ENCODE assay signal across 1 fruit fly cellular context in genomic region chr3L:3060054-3060979, dm6.
TF ChIP-seq lines count a peak whose summit lies in the region.

No protein-coding gene starts in this region.

TF ChIP-seq in whole organism, embryonic, 481 proteins besides CTCF, POLR2A, EP300 and RAD21 (continued from another document and continues in another):
- TF ChIP-seq CG15479 (GFP tag; optimal IDR thresholded peaks at IDR 0.05; lab: Kevin White, UChicago) (peak; percentile 6), inv (GFP tag; IDR thresholded peaks at IDR 0.05; lab: Robert Waterston, UW; ENCODE audit: partially characterized antibody) (no peak), CG12104 (GFP tag; optimal IDR thresholded peaks at IDR 0.05; lab: Kevin White, UChicago) (peak; percentile 96), CG4360 (GFP tag; IDR thresholded peaks at IDR 0.05; lab: Robert Waterston, UW) (peak; percentile 91), CG14014 (GFP tag; IDR thresholded peaks at IDR 0.05; lab: Robert Waterston, UW) (peak; percentile 99), toy (GFP tag; IDR thresholded peaks at IDR 0.05; lab: Robert Waterston, UW) (peak; percentile 98), CG34224 (GFP tag; IDR thresholded peaks at IDR 0.05; lab: Robert Waterston, UW; ENCODE audit: partially characterized antibody) (0 out of 3 replicates have a peak, but pooled peaks have one; percentile 12), CG31441 (GFP tag; IDR thresholded peaks at IDR 0.05; lab: Robert Waterston, UW) (peak; percentile 95), CG9797 (GFP tag; optimal IDR thresholded peaks at IDR 0.05; lab: Kevin White, UChicago) (peak; percentile 37), Dip3 (GFP tag; optimal IDR thresholded peaks at IDR 0.05; lab: Kevin White, UChicago) (peak; percentile 99), vfl (GFP tag; optimal IDR thresholded peaks at IDR 0.05; lab: Kevin White, UChicago) (peak; percentile 98), Med (GFP tag; lab: Kevin White, UChicago) (peak; percentile 100), al (GFP tag; IDR thresholded peaks at IDR 0.05; lab: Robert Waterston, UW) (peak; percentile 99), Sry-δ (GFP tag; optimal IDR thresholded peaks at IDR 0.05; lab: Kevin White, UChicago) (peak; percentile 76), pzg (GFP tag; optimal IDR thresholded peaks at IDR 0.05; lab: Kevin White, UChicago) (peak; percentile 35), gcm2 (GFP tag; optimal IDR thresholded peaks at IDR 0.05; lab: Kevin White, UChicago) (peak; percentile 98), Atf-2 (GFP tag; optimal IDR thresholded peaks at IDR 0.05; lab: Kevin White, UChicago) (peak; percentile 98), otp (GFP tag; IDR thresholded peaks at IDR 0.05; lab: Robert Waterston, UW) (peak; percentile 100), nerfin-1 (tag; optimal IDR thresholded peaks at IDR 0.05; lab: Kevin White, UChicago) (peak; percentile 94), CG33213 (GFP tag; optimal IDR thresholded peaks at IDR 0.05; lab: Kevin White, UChicago) (peak; percentile 99), disco-r (GFP tag; optimal IDR thresholded peaks at IDR 0.05; lab: Kevin White, UChicago) (peak; percentile 96), yki (optimal IDR thresholded peaks at IDR 0.05; lab: Kevin White, UChicago) (no peak), bsh (GFP tag; optimal IDR thresholded peaks at IDR 0.05; lab: Kevin White, UChicago) (peak; percentile 96 to 97), gsb-n (tag; optimal IDR thresholded peaks at IDR 0.05; lab: Kevin White, UChicago) (peak; percentile 93), fru (optimal IDR thresholded peaks at IDR 0.05; lab: Kevin White, UChicago) (no peak), D19A (tag; optimal IDR thresholded peaks at IDR 0.05; lab: Kevin White, UChicago) (peak; percentile 91), zen2 (GFP tag; IDR thresholded peaks at IDR 0.05; lab: Robert Waterston, UW; ENCODE audit: partially characterized antibody) (no peak), ttk (GFP tag; IDR thresholded peaks at IDR 0.05; lab: Robert Waterston, UW) (peak; percentile 99), dati (GFP tag; IDR thresholded peaks at IDR 0.05; lab: Robert Waterston, UW) (peak; percentile 97), CG10209 (GFP tag; optimal IDR thresholded peaks at IDR 0.05; lab: Kevin White, UChicago) (peak; percentile 99), Sox100B (GFP tag; optimal IDR thresholded peaks at IDR 0.05; lab: Kevin White, UChicago) (peak; percentile 95), CG17802 (tag; optimal IDR thresholded peaks at IDR 0.05; lab: Kevin White, UChicago) (peak; percentile 88), CG3407 (GFP tag; optimal IDR thresholded peaks at IDR 0.05; lab: Kevin White, UChicago) (peak; percentile 96), CG30403 (GFP tag; optimal IDR thresholded peaks at IDR 0.05; lab: Kevin White, UChicago) (peak; percentile 99), Aef1 (GFP tag; IDR thresholded peaks at IDR 0.05; lab: Robert Waterston, UW) (peak; percentile 99), CG14710 (tag; optimal IDR thresholded peaks at IDR 0.05; lab: Kevin White, UChicago) (peak; percentile 91), HLH54F (GFP tag; optimal IDR thresholded peaks at IDR 0.05; lab: Kevin White, UChicago) (peak; percentile 99), seq (GFP tag; IDR thresholded peaks at IDR 0.05; lab: Robert Waterston, UW) (peak; percentile 99), cwo (GFP tag; optimal IDR thresholded peaks at IDR 0.05; lab: Kevin White, UChicago) (peak; percentile 97), cg (GFP tag; optimal IDR thresholded peaks at IDR 0.05; lab: Kevin White, UChicago) (peak; percentile 89), cas (GFP tag; IDR thresholded peaks at IDR 0.05; lab: Robert Waterston, UW) (peak; percentile 97), CG6272 (GFP tag; IDR thresholded peaks at IDR 0.05; lab: Robert Waterston, UW) (peak; percentile 99), ham (GFP tag; IDR thresholded peaks at IDR 0.05; lab: Robert Waterston, UW) (peak; percentile 97), Nf-YA (GFP tag; IDR thresholded peaks at IDR 0.05; lab: Robert Waterston, UW) (peak; percentile 99), B-H2 (GFP tag; optimal IDR thresholded peaks at IDR 0.05; lab: Kevin White, UChicago) (peak; percentile 91), bigmax (GFP tag; optimal IDR thresholded peaks at IDR 0.05; lab: Kevin White, UChicago) (peak; percentile 63), nau (GFP tag; optimal IDR thresholded peaks at IDR 0.05; lab: Kevin White, UChicago) (peak; percentile 97), unc-4 (GFP tag; IDR thresholded peaks at IDR 0.05; lab: Robert Waterston, UW; ENCODE audit: partially characterized antibody) (peak; percentile 31; the same call in 1 of the 2 replicates), CG2889 (GFP tag; IDR thresholded peaks at IDR 0.05; lab: Robert Waterston, UW) (peak; percentile 99), Ada2b (GFP tag; IDR thresholded peaks at IDR 0.05; lab: Robert Waterston, UW) (peak; percentile 99), org-1 (GFP tag; optimal IDR thresholded peaks at IDR 0.05; lab: Kevin White, UChicago) (peak; percentile 99), abd-A (tag; optimal IDR thresholded peaks at IDR 0.05; lab: Kevin White, UChicago) (peak; percentile 72), CG14441 (GFP tag; IDR thresholded peaks at IDR 0.05; lab: Robert Waterston, UW) (peak; percentile 99), chif (GFP tag; optimal IDR thresholded peaks at IDR 0.05; lab: Kevin White, UChicago) (peak; percentile 99), Ets97D (GFP tag; optimal IDR thresholded peaks at IDR 0.05; lab: Kevin White, UChicago) (peak; percentile 92), Usf (GFP tag; optimal IDR thresholded peaks at IDR 0.05; lab: Kevin White, UChicago) (peak; percentile 98), CG18011 (GFP tag; optimal IDR thresholded peaks at IDR 0.05; lab: Kevin White, UChicago) (peak; percentile 91), CG34376 (GFP tag; optimal IDR thresholded peaks at IDR 0.05; lab: Kevin White, UChicago) (peak; percentile 93), CG11093 (GFP tag; IDR thresholded peaks at IDR 0.05; lab: Robert Waterston, UW) (peak; percentile 99), Tbp (GFP tag; optimal IDR thresholded peaks at IDR 0.05; lab: Kevin White, UChicago) (no peak), aop (GFP tag; IDR thresholded peaks at IDR 0.05; lab: Robert Waterston, UW) (peak; percentile 97), CG12659 (GFP tag; optimal IDR thresholded peaks at IDR 0.05; lab: Kevin White, UChicago) (peak; percentile 99), fd3F (GFP tag; optimal IDR thresholded peaks at IDR 0.05; lab: Kevin White, UChicago) (peak; percentile 97), HLH3B (GFP tag; IDR thresholded peaks at IDR 0.05; lab: Robert Waterston, UW) (peak; percentile 99), Hey (tag; optimal IDR thresholded peaks at IDR 0.05; lab: Kevin White, UChicago) (peak; percentile 93), twi (tag; optimal IDR thresholded peaks at IDR 0.05; lab: Kevin White, UChicago) (peak; percentile 91), CG18262 (tag; optimal IDR thresholded peaks at IDR 0.05; lab: Kevin White, UChicago) (peak; percentile 97), Ravus (GFP tag; IDR thresholded peaks at IDR 0.05; lab: Robert Waterston, UW) (peak; percentile 98), CG3065 (GFP tag; optimal IDR thresholded peaks at IDR 0.05; lab: Kevin White, UChicago) (peak; percentile 96), run (tag; optimal IDR thresholded peaks at IDR 0.05; lab: Kevin White, UChicago) (peak; percentile 85), CG4854 (GFP tag; optimal IDR thresholded peaks at IDR 0.05; lab: Kevin White, UChicago) (peak; percentile 97), CG31365 (tag; optimal IDR thresholded peaks at IDR 0.05; lab: Kevin White, UChicago) (peak; percentile 91), Sry-β (GFP tag; optimal IDR thresholded peaks at IDR 0.05; lab: Kevin White, UChicago) (peak; percentile 46), dimm (GFP tag; IDR thresholded peaks at IDR 0.05; lab: Robert Waterston, UW) (peak; percentile 98), dysf (GFP tag; IDR thresholded peaks at IDR 0.05; lab: Robert Waterston, UW) (peak; percentile 99), CG12744 (GFP tag; optimal IDR thresholded peaks at IDR 0.05; lab: Kevin White, UChicago) (peak; percentile 98), CG32772 (GFP tag; IDR thresholded peaks at IDR 0.05; lab: Robert Waterston, UW) (peak; percentile 99), CG1603 (tag; optimal IDR thresholded peaks at IDR 0.05; lab: Kevin White, UChicago) (peak; percentile 99), ap (GFP tag; IDR thresholded peaks at IDR 0.05; lab: Robert Waterston, UW) (peak; percentile 99), CG8388 (GFP tag; optimal IDR thresholded peaks at IDR 0.05; lab: Kevin White, UChicago) (peak; percentile 96), Atf3 (GFP tag; optimal IDR thresholded peaks at IDR 0.05; lab: Kevin White, UChicago) (peak; percentile 99), crol (GFP tag; IDR thresholded peaks at IDR 0.05; lab: Robert Waterston, UW) (peak; percentile 90), CG3995 (GFP tag; optimal IDR thresholded peaks at IDR 0.05; lab: Kevin White, UChicago) (peak; percentile 86), crc (GFP tag; optimal IDR thresholded peaks at IDR 0.05; lab: Kevin White, UChicago) (peak; percentile 98), Deaf1 (tag; optimal IDR thresholded peaks at IDR 0.05; lab: Kevin White, UChicago) (peak; percentile 79), CG43689 (GFP tag; IDR thresholded peaks at IDR 0.05; lab: Robert Waterston, UW) (peak; percentile 99), sc (optimal IDR thresholded peaks at IDR 0.05; lab: Kevin White, UChicago) (no peak), sc (GFP tag; optimal IDR thresholded peaks at IDR 0.05; lab: Kevin White, UChicago) (peak; percentile 97), CG10274 (GFP tag; optimal IDR thresholded peaks at IDR 0.05; lab: Kevin White, UChicago) (peak; percentile 95), en (GFP tag; optimal IDR thresholded peaks at IDR 0.05; lab: Kevin White, UChicago) (peak; percentile 97), CG10321 (GFP tag; IDR thresholded peaks at IDR 0.05; lab: Robert Waterston, UW) (peak; percentile 96), bcd (GFP tag; optimal IDR thresholded peaks at IDR 0.05; lab: Kevin White, UChicago) (peak; percentile 99), Side (GFP tag; optimal IDR thresholded peaks at IDR 0.05; lab: Kevin White, UChicago) (peak; percentile 99), klu (GFP tag; IDR thresholded peaks at IDR 0.05; lab: Robert Waterston, UW) (peak; percentile 98), luna (GFP tag; optimal IDR thresholded peaks at IDR 0.05; lab: Kevin White, UChicago) (peak; percentile 97), eyg (GFP tag; optimal IDR thresholded peaks at IDR 0.05; lab: Kevin White, UChicago) (peak; percentile 98), CG9876 (GFP tag; optimal IDR thresholded peaks at IDR 0.05; lab: Kevin White, UChicago) (peak; percentile 97), CG6791 (GFP tag; IDR thresholded peaks at IDR 0.05; lab: Robert Waterston, UW; ENCODE audit: partially characterized antibody) (no peak), HLHmδ (GFP tag; optimal IDR thresholded peaks at IDR 0.05; lab: Kevin White, UChicago) (no peak), CG13287 (GFP tag; IDR thresholded peaks at IDR 0.05; lab: Robert Waterston, UW; ENCODE audit: partially characterized antibody) (no peak; the same call in 1 of the 2 replicates), CG11247 (GFP tag; IDR thresholded peaks at IDR 0.05; lab: Robert Waterston, UW) (peak; percentile 99), sens (GFP tag; lab: Kevin White, UChicago) (peak; percentile 100), CG4282 (GFP tag; optimal IDR thresholded peaks at IDR 0.05; lab: Kevin White, UChicago) (peak; percentile 97), bowl (GFP tag; IDR thresholded peaks at IDR 0.05; lab: Robert Waterston, UW) (peak; percentile 98), CG2875 (GFP tag; optimal IDR thresholded peaks at IDR 0.05; lab: Kevin White, UChicago) (peak; percentile 97), Hr78 (GFP tag; optimal IDR thresholded peaks at IDR 0.05; lab: Kevin White, UChicago) (peak in 1 of 2 experiments; percentile 88), dmrt99B (tag; optimal IDR thresholded peaks at IDR 0.05; lab: Kevin White, UChicago) (peak; percentile 98), CG1832 (GFP tag; optimal IDR thresholded peaks at IDR 0.05; lab: Kevin White, UChicago) (peak; percentile 58), Atf6 (GFP tag; IDR thresholded peaks at IDR 0.05; lab: Robert Waterston, UW) (peak; percentile 99), CG6654 (GFP tag; optimal IDR thresholded peaks at IDR 0.05; lab: Kevin White, UChicago) (peak; percentile 94), CG42726 (GFP tag; IDR thresholded peaks at IDR 0.05; lab: Robert Waterston, UW; ENCODE audit: partially characterized antibody) (no peak), CG14965 (GFP tag; optimal IDR thresholded peaks at IDR 0.05; lab: Kevin White, UChicago; ENCODE audit: borderline replicate concordance) (peak; percentile 86), Elba2 (GFP tag; optimal IDR thresholded peaks at IDR 0.05; lab: Kevin White, UChicago) (peak; percentile 88), CG31388 (GFP tag; optimal IDR thresholded peaks at IDR 0.05; lab: Kevin White, UChicago) (peak; percentile 97), fd96Cb (tag; optimal IDR thresholded peaks at IDR 0.05; lab: Kevin White, UChicago) (peak; percentile 98), ro (GFP tag; IDR thresholded peaks at IDR 0.05; lab: Robert Waterston, UW) (peak; percentile 97), H15 (GFP tag; IDR thresholded peaks at IDR 0.05; lab: Robert Waterston, UW) (peak; percentile 99), row (GFP tag; IDR thresholded peaks at IDR 0.05; lab: Robert Waterston, UW) (peak; percentile 99), D (optimal IDR thresholded peaks at IDR 0.05; lab: Kevin White, UChicago) (peak; percentile 1), D (GFP tag; optimal IDR thresholded peaks at IDR 0.05; lab: Kevin White, UChicago) (peak; percentile 97), Rx (GFP tag; IDR thresholded peaks at IDR 0.05; lab: Robert Waterston, UW) (peak; percentile 99), Gug (GFP tag; IDR thresholded peaks at IDR 0.05; lab: Robert Waterston, UW) (peak; percentile 100), pnt (GFP tag; optimal IDR thresholded peaks at IDR 0.05; lab: Kevin White, UChicago) (peak; percentile 99), BtbVII (GFP tag; optimal IDR thresholded peaks at IDR 0.05; lab: Kevin White, UChicago) (peak; percentile 97), Drgx (GFP tag; IDR thresholded peaks at IDR 0.05; lab: Robert Waterston, UW) (peak; percentile 100), CG10366 (GFP tag; IDR thresholded peaks at IDR 0.05; lab: Robert Waterston, UW) (peak; percentile 99), CG11085 (GFP tag; IDR thresholded peaks at IDR 0.05; lab: Robert Waterston, UW) (peak; percentile 99), CG9727 (GFP tag; optimal IDR thresholded peaks at IDR 0.05; lab: Kevin White, UChicago) (peak; percentile 99), CG4617 (GFP tag; optimal IDR thresholded peaks at IDR 0.05; lab: Kevin White, UChicago; ENCODE audit: borderline replicate concordance) (peak; percentile 98), br (optimal IDR thresholded peaks at IDR 0.05; lab: Kevin White, UChicago) (no peak), bab2 (GFP tag; optimal IDR thresholded peaks at IDR 0.05; lab: Kevin White, UChicago) (peak; percentile 99), danr (GFP tag; IDR thresholded peaks at IDR 0.05; lab: Robert Waterston, UW) (peak; percentile 98)
